Worm (Caenorhabditis elegans): Measurements from ENCODE around the gene dpy-1.

- no peak for TF ChIP-seq snpc-4 (tag; optimal IDR thresholded peaks at IDR 0.05)
- no peak for TF ChIP-seq ceh-43 (GFP tag; optimal IDR thresholded peaks at IDR 0.05)
- no peak for TF ChIP-seq nhr-28 (tag; optimal IDR thresholded peaks at IDR 0.05)
- no peak for TF ChIP-seq ztf-11 (tag; optimal IDR thresholded peaks at IDR 0.05)
- TF ChIP-seq zip-8 (tag; optimal IDR thresholded peaks at IDR 0.05) = no peak
- no peak for TF ChIP-seq elt-3 (tag; optimal IDR thresholded peaks at IDR 0.05)
- no peak for TF ChIP-seq lsy-2 (tag; optimal IDR thresholded peaks at IDR 0.05)
Measured at ce11 chrIII:2015494-2015893, 32.3 kb downstream of the dpy-1 start.
